Fruit fly (Drosophila melanogaster): ENCODE data around the gene SrpRalpha.

DNA sequence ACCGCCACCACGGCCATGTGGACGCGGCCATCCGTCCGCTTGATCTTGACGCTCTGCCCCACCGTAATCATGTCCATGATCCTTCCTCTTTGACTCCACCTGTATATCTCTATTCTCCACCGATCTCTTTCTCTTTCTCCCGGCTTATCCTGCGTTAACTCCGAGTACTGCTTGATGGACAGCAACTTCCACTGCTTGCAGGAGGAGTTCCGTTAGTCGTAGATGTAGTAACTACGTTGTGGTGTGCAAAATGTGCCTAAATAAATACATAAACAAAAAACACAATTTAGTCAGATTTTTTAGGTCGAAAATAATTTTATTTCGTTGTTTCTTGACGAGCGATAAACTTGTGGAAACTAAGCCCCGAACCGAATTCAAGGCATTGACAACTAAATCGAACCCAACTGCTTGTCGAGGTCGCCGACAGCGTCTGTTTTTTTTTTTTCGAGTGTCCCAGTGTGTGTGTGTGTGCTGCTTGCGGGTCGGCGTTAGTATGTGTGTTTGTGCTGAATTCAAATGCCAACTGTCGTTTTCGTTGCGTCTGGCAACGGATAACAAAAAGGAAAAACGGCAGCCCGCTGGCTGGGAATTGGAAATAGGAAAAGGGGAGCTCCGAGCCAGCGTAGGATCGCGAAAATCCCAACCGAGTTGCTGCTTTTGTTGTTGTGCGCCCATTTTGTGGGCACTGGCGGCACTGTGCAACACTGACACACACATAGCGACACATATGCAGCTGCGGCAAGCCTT is 7.1 kb upstream of the SrpRalpha start:
- no peak for TF ChIP-seq pan (optimal IDR thresholded peaks at IDR 0.05)
- no peak for TF ChIP-seq CG8478 (optimal IDR thresholded peaks at IDR 0.05)
- no peak for TF ChIP-seq EcR (GFP tag; optimal IDR thresholded peaks at IDR 0.05)
- no peak for TF ChIP-seq psq (optimal IDR thresholded peaks at IDR 0.05)
